Fruit fly (Drosophila melanogaster): Measurements from ENCODE around the gene CG33939.

dm6 chrX:19135768-19136167 is 38.9 kb downstream of the CG33939 start, which contains the start of gene Obp18a:
- TF ChIP-seq CG32121 (GFP tag; IDR thresholded peaks at IDR 0.05) (no peak), CG12605 (GFP tag; IDR thresholded peaks at IDR 0.05) (no peak), Pif1A (GFP tag; optimal IDR thresholded peaks at IDR 0.05) (no peak), CG10348 (GFP tag; IDR thresholded peaks at IDR 0.05) (no peak), fd96Ca (GFP tag; IDR thresholded peaks at IDR 0.05) (no peak), CG8159 (tag; optimal IDR thresholded peaks at IDR 0.05) (no peak), gl (tag; optimal IDR thresholded peaks at IDR 0.05) (no peak), CG4496 (GFP tag; IDR thresholded peaks at IDR 0.05) (no peak), CG13204 (GFP tag; optimal IDR thresholded peaks at IDR 0.05) (no peak), CG17806 (tag; optimal IDR thresholded peaks at IDR 0.05) (no peak), Ets98B (GFP tag; IDR thresholded peaks at IDR 0.05) (no peak)
